Worm (Caenorhabditis elegans) whole organism, early embryonic: Measurements from ENCODE around the gene srj-38.
A peak's percentile ranks its signal among the peaks of the same experiment; 100 is the strongest.
"Not testable (repeated sequence)": the region's sequence is repeated elsewhere in the genome, so short reads cannot be mapped to it uniquely, and the experiment has no call there.

Source experiments
- B0310.2 ChIP-seq: sonication (generic microtip); optimal IDR thresholded peaks from 2 replicates; lab custom pipeline; 2016; ENCODE audit warnings: mild to moderate bottlenecking, missing genetic modification characterization, missing compliant biosample characterization
- F13C5.2 ChIP-seq: sonication (generic microtip); optimal IDR thresholded peaks from 2 replicates; lab custom pipeline; 2017; ENCODE audit warnings: mild to moderate bottlenecking, missing genetic modification characterization, inconsistent platforms, missing compliant biosample characterization
- aly-1 ChIP-seq: sonication (generic microtip); optimal IDR thresholded peaks from 2 replicates; lab custom pipeline; 2016; ENCODE audit warnings: missing genetic modification characterization, missing compliant biosample characterization
- ama-1 ChIP-seq: fragments of 150-350 bp; optimal IDR thresholded peaks from 2 replicates; lab custom pipeline; 2014
- ceh-13 ChIP-seq: fragments of 200-800 bp; sonication (Bioruptor generic); optimal IDR thresholded peaks from 2 replicates; lab custom pipeline; 2018; ENCODE audit warnings: mild to moderate bottlenecking, missing genetic modification characterization, missing compliant biosample characterization
- ceh-36 ChIP-seq: sonication (generic microtip); optimal IDR thresholded peaks from 2 replicates; lab custom pipeline; 2016; ENCODE audit warnings: missing genetic modification characterization, inconsistent platforms, missing compliant biosample characterization
- ets-7 ChIP-seq: sonication (generic microtip); optimal IDR thresholded peaks from 2 replicates; lab custom pipeline; 2016; ENCODE audit warnings: missing genotype, missing genetic modification characterization, missing compliant biosample characterization
- flt-1 ChIP-seq: fragments of 200-800 bp; sonication (Bioruptor generic); IDR thresholded peaks from 2 replicates; pipeline ENCODE4 v1.3.6; 2022; ENCODE audit warnings: missing genetic modification characterization, missing compliant biosample characterization
- hmbx-1 ChIP-seq: sonication (generic microtip); optimal IDR thresholded peaks from 2 replicates; lab custom pipeline; 2016; ENCODE audit warnings: mild to moderate bottlenecking, missing genetic modification characterization, missing compliant biosample characterization
- hmg-4 ChIP-seq: fragments of 200-800 bp; sonication (Bioruptor generic); optimal IDR thresholded peaks from 2 replicates; lab custom pipeline; 2018; ENCODE audit warnings: mild to moderate bottlenecking, missing genetic modification characterization, missing compliant biosample characterization
- hnd-1 ChIP-seq: sonication (generic microtip); optimal IDR thresholded peaks from 2 replicates; lab custom pipeline; 2016; ENCODE audit warnings: missing genetic modification characterization, missing compliant biosample characterization
- pes-1 ChIP-seq: fragments of 200-800 bp; sonication (Bioruptor generic); IDR thresholded peaks from 2 replicates; pipeline ENCODE4 v1.3.6; 2022; ENCODE audit warnings: missing genetic modification reagents, missing genetic modification characterization, missing compliant biosample characterization
- scrt-1 ChIP-seq: fragments of 200-800 bp; sonication (Bioruptor generic); IDR thresholded peaks from 2 replicates; pipeline ENCODE4 v1.3.6; 2022; ENCODE audit warnings: missing genetic modification characterization, missing compliant biosample characterization
- sea-1 ChIP-seq: fragments of 200-800 bp; sonication (Bioruptor generic); conservative IDR thresholded peaks from 2 replicates; pipeline ENCODE4 v1.3.6; 2022; ENCODE audit warnings: missing genetic modification characterization, missing compliant biosample characterization
- tbx-11 ChIP-seq: fragments of 200-800 bp; sonication (Bioruptor generic); IDR thresholded peaks from 2 replicates; pipeline ENCODE4 v1.3.6; 2022; ENCODE audit warnings: missing genetic modification characterization, missing compliant biosample characterization
- tbx-37 ChIP-seq: fragments of 200-800 bp; sonication (Bioruptor generic); conservative IDR thresholded peaks from 2 replicates; pipeline ENCODE4 v1.3.6; 2022; ENCODE audit warnings: missing genetic modification reagents, missing genetic modification characterization, missing compliant biosample characterization
- tra-4 ChIP-seq: sonication (generic microtip); optimal IDR thresholded peaks from 2 replicates; lab custom pipeline; 2017; ENCODE audit warnings: missing genetic modification characterization, missing compliant biosample characterization

Gene srj-38

ce11 chrV:904232-904983 is 20.2 kb upstream of the srj-38 start, which contains the start of gene trm-2A:
Gene trm-2A, plus strand, starts transcription at chrV:904963.
- no peak for TF ChIP-seq B0310.2
- no peak for TF ChIP-seq aly-1 (tag; lab: Kevin White, UChicago)
- no peak for TF ChIP-seq pes-1 (GFP tag; lab: Robert Waterston, UW)
- TF ChIP-seq ceh-36 (tag; lab: Kevin White, UChicago): no peak
- no peak for TF ChIP-seq tra-4 (tag; lab: Kevin White, UChicago)
- TF ChIP-seq F13C5.2: peak; percentile 62

ce11 chrV:903460-903859 is 19.2 kb upstream of the srj-38 start, which contains the start of gene fmo-5:
Gene fmo-5, minus strand, starts transcription at chrV:903665.
- TF ChIP-seq tbx-37 (no peak), pes-1 (GFP tag; lab: Robert Waterston, UW) (no peak), B0310.2 (no peak), sea-1 (GFP tag; lab: Robert Waterston, UW) (no peak), tra-4 (tag; lab: Kevin White, UChicago) (no peak), hnd-1 (no peak), F13C5.2 (no peak), hmg-4 (GFP tag; lab: Kevin White, UChicago) (no peak), tbx-11 (GFP tag; lab: Robert Waterston, UW) (no peak), flt-1 (GFP tag; lab: Robert Waterston, UW) (no peak), ceh-13 (GFP tag; lab: Kevin White, UChicago) (no peak), hmbx-1 (tag; lab: Kevin White, UChicago) (no peak), ets-7 (tag; lab: Kevin White, UChicago) (no peak), ceh-36 (tag; lab: Kevin White, UChicago) (no peak), aly-1 (tag; lab: Kevin White, UChicago) (no peak), ama-1 (lab: Kevin White, UChicago) (no peak), scrt-1 (GFP tag; lab: Robert Waterston, UW) (no peak)

ce11 chrV:899087-899486 is 14.9 kb upstream of the srj-38 start, which contains the start of gene nas-32:
Gene nas-32, minus strand, starts transcription at chrV:899187.
- TF ChIP-seq tbx-11 (GFP tag; lab: Robert Waterston, UW) (no peak), ets-7 (tag; lab: Kevin White, UChicago) (no peak), pes-1 (GFP tag; lab: Robert Waterston, UW) (no peak), ceh-13 (GFP tag; lab: Kevin White, UChicago) (no peak), aly-1 (tag; lab: Kevin White, UChicago) (no peak), F13C5.2 (no peak), hnd-1 (no peak), ama-1 (lab: Kevin White, UChicago) (no peak), flt-1 (GFP tag; lab: Robert Waterston, UW) (no peak), B0310.2 (no peak), tra-4 (tag; lab: Kevin White, UChicago) (no peak), sea-1 (GFP tag; lab: Robert Waterston, UW) (no peak), ceh-36 (tag; lab: Kevin White, UChicago) (no peak), tbx-37 (no peak), hmbx-1 (tag; lab: Kevin White, UChicago) (no peak)

- TF ChIP-seq pes-1 (GFP tag; lab: Robert Waterston, UW): no peak
- TF ChIP-seq sea-1 (GFP tag; lab: Robert Waterston, UW): no peak
- TF ChIP-seq hnd-1: no peak
- TF ChIP-seq tra-4 (tag; lab: Kevin White, UChicago): no peak
- TF ChIP-seq ets-7 (tag; lab: Kevin White, UChicago): no peak
- TF ChIP-seq hmbx-1 (tag; lab: Kevin White, UChicago): no peak
- no peak for TF ChIP-seq ceh-13 (GFP tag; lab: Kevin White, UChicago)
- no peak for TF ChIP-seq B0310.2
- TF ChIP-seq ceh-36 (tag; lab: Kevin White, UChicago): no peak
- no peak for TF ChIP-seq ama-1 (lab: Kevin White, UChicago)
- TF ChIP-seq tbx-37: no peak
- TF ChIP-seq F13C5.2: no peak
- TF ChIP-seq scrt-1 (GFP tag; lab: Robert Waterston, UW): no peak
- TF ChIP-seq flt-1 (GFP tag; lab: Robert Waterston, UW): no peak
- no peak for TF ChIP-seq hmg-4 (GFP tag; lab: Kevin White, UChicago)
Observed at ce11 chrV:893437-894018, 9.3 kb upstream of the srj-38 start, which contains the start of the genes srlf-23 and srlf-20. Gene srlf-23, minus strand, starts transcription at chrV:893537. Gene srlf-20, plus strand, starts transcription at chrV:893968.

ce11 chrV:890835-891234 is 6.6 kb upstream of the srj-38 start, which contains the start of gene srlf-22:
Gene srlf-22, plus strand, starts transcription at chrV:891135.
- TF ChIP-seq ceh-13 (GFP tag; lab: Kevin White, UChicago); F13C5.2; ama-1 (lab: Kevin White, UChicago): not testable (repeated sequence)

ce11 chrV:890423-890822 is 6.2 kb upstream of the srj-38 start, which contains the start of gene srlf-21:
Gene srlf-21, minus strand, starts transcription at chrV:890523.
- TF ChIP-seq F13C5.2: no peak

ce11 chrV:889216-889615 is 5.0 kb upstream of the srj-38 start, which contains the start of gene T02B11.6:
Gene T02B11.6, minus strand, starts transcription at chrV:889316.
- TF ChIP-seq tbx-37 (no peak), scrt-1 (GFP tag; lab: Robert Waterston, UW) (no peak)
